Fruit fly (Drosophila melanogaster) whole organism, embryonic: ENCODE results near the gene Ublcp1.

ENCODE experiments used
- CG10274 ChIP-seq: fragments of 200-800 bp; sonication (Bioruptor generic); optimal IDR thresholded peaks from 3 replicates; lab custom pipeline; 2017; ENCODE audit warnings: missing biosample characterization, mild to moderate bottlenecking, missing genetic modification characterization
- CG10959 ChIP-seq: fragments of 200-800 bp; sonication (Bioruptor generic); IDR thresholded peaks from 2 replicates; pipeline ENCODE4 v1.3.6; 2022; ENCODE audit warnings: missing biosample characterization, missing genetic modification characterization
- CG12155 ChIP-seq: fragments of 200-800 bp; sonication (Bioruptor generic); optimal IDR thresholded peaks from 3 replicates; lab custom pipeline; 2016; ENCODE audit warnings: missing biosample characterization, missing genetic modification characterization
- CG13296 ChIP-seq: fragments of 200-800 bp; sonication (Bioruptor generic); optimal IDR thresholded peaks from 3 replicates; lab custom pipeline; 2018; ENCODE audit warnings: missing biosample characterization, mild to moderate bottlenecking, missing genetic modification characterization
- CG14710 ChIP-seq: fragments of 200-800 bp; sonication (Bioruptor generic); optimal IDR thresholded peaks from 3 replicates; lab custom pipeline; 2019; ENCODE audit warnings: missing biosample characterization, mild to moderate bottlenecking, missing genetic modification characterization, moderate library complexity
- CG14860 ChIP-seq: fragments of 200-800 bp; sonication (Bioruptor generic); IDR thresholded peaks from 3 replicates; pipeline ENCODE4 v1.3.6; 2022; ENCODE audit warnings: missing biosample characterization, missing genetic modification characterization; ENCODE audit not compliant: partially characterized antibody
- CG15514 ChIP-seq: fragments of 200-800 bp; sonication (Bioruptor generic); optimal IDR thresholded peaks from 3 replicates; lab custom pipeline; 2017; ENCODE audit warnings: missing biosample characterization, missing genetic modification characterization, mild to moderate bottlenecking, moderate library complexity, missing genetic modification reagents
- CG18599 ChIP-seq: fragments of 200-800 bp; sonication (Bioruptor generic); optimal IDR thresholded peaks from 3 replicates; lab custom pipeline; 2017; ENCODE audit warnings: missing biosample characterization, missing genetic modification characterization, mild to moderate bottlenecking, moderate library complexity, missing genetic modification reagents
- CG2129 ChIP-seq: fragments of 200-800 bp; sonication (Bioruptor generic); IDR thresholded peaks from 2 replicates; pipeline ENCODE4 v1.3.6; 2022; ENCODE audit warnings: missing biosample characterization, missing genetic modification characterization; ENCODE audit not compliant: partially characterized antibody
- CG30431 ChIP-seq: fragments of 200-800 bp; sonication (Bioruptor generic); optimal IDR thresholded peaks from 2 replicates; lab custom pipeline; 2017; ENCODE audit warnings: missing biosample characterization, missing genetic modification characterization
- CG4820 ChIP-seq: fragments of 200-800 bp; sonication (Bioruptor generic); optimal IDR thresholded peaks from 3 replicates; lab custom pipeline; 2016; ENCODE audit warnings: missing biosample characterization, missing genetic modification characterization
- CG6683 ChIP-seq: fragments of 200-800 bp; sonication (Bioruptor generic); optimal IDR thresholded peaks from 2 replicates; lab custom pipeline; 2017; ENCODE audit warnings: missing biosample characterization, mild to moderate bottlenecking, missing genetic modification characterization, missing genetic modification reagents
- CG7786 ChIP-seq: fragments of 200-800 bp; sonication (Bioruptor generic); optimal IDR thresholded peaks from 2 replicates; lab custom pipeline; 2016; ENCODE audit warnings: missing biosample characterization, missing genetic modification characterization
- CG9437 ChIP-seq: fragments of 200-800 bp; sonication (Bioruptor generic); optimal IDR thresholded peaks from 2 replicates; lab custom pipeline; 2018; ENCODE audit warnings: missing biosample characterization, mild to moderate bottlenecking, missing genetic modification characterization
- CoRest ChIP-seq: fragments of 200-800 bp; sonication (Bioruptor generic); optimal IDR thresholded peaks from 3 replicates; lab custom pipeline; 2018; ENCODE audit warnings: missing biosample characterization, mild to moderate bottlenecking, missing genetic modification characterization, moderate library complexity
- Dll ChIP-seq: fragments of 200-800 bp; sonication (Bioruptor generic); IDR thresholded peaks from 4 replicates; pipeline ENCODE4 v1.3.6; 2022; ENCODE audit warnings: missing biosample characterization, missing genetic modification characterization; ENCODE audit not compliant: partially characterized antibody
- Ets97D ChIP-seq: fragments of 200-800 bp; sonication (Bioruptor generic); optimal IDR thresholded peaks from 3 replicates; lab custom pipeline; 2016; ENCODE audit warnings: missing biosample characterization, missing genetic modification characterization
- Fer3 ChIP-seq: fragments of 200-800 bp; sonication (Bioruptor generic); optimal IDR thresholded peaks from 2 replicates; lab custom pipeline; 2018; ENCODE audit warnings: missing biosample characterization, mild to moderate bottlenecking, missing genetic modification characterization, moderate library complexity
- HLH4C ChIP-seq: fragments of 200-800 bp; sonication (Bioruptor generic); IDR thresholded peaks from 3 replicates; pipeline ENCODE4 v1.3.6; 2022; ENCODE audit warnings: missing biosample characterization, missing genetic modification characterization; ENCODE audit not compliant: partially characterized antibody
- Hmr ChIP-seq: fragments of 200-800 bp; sonication (Bioruptor generic); optimal IDR thresholded peaks from 3 replicates; lab custom pipeline; 2017; ENCODE audit warnings: mild to moderate bottlenecking, missing biosample characterization, missing genetic modification reagents, missing genetic modification characterization
- Hr3 ChIP-seq: fragments of 200-800 bp; sonication (Bioruptor generic); optimal IDR thresholded peaks from 3 replicates; lab custom pipeline; 2016; ENCODE audit warnings: missing biosample characterization, missing genetic modification characterization
- Jarid2 ChIP-seq: fragments of 200-800 bp; sonication (Bioruptor generic); optimal IDR thresholded peaks from 3 replicates; lab custom pipeline; 2017; ENCODE audit warnings: mild to moderate bottlenecking, missing biosample characterization, missing genetic modification reagents, missing genetic modification characterization
- Kr ChIP-seq: fragments of 200-800 bp; sonication (Bioruptor generic); optimal IDR thresholded peaks from 2 replicates; lab custom pipeline; 2017; ENCODE audit warnings: missing biosample characterization, mild to moderate bottlenecking, missing genetic modification characterization
- Myb ChIP-seq: fragments of 200-800 bp; sonication (Bioruptor generic); optimal IDR thresholded peaks from 2 replicates; lab custom pipeline; 2016; ENCODE audit warnings: missing biosample characterization, missing genetic modification characterization
- NC2β ChIP-seq: fragments of 200-800 bp; sonication (Bioruptor generic); optimal IDR thresholded peaks from 2 replicates; lab custom pipeline; 2016; ENCODE audit warnings: missing biosample characterization, missing genetic modification characterization
- Nf-YC ChIP-seq: fragments of 200-800 bp; optimal IDR thresholded peaks from 3 replicates; lab custom pipeline; 2019; ENCODE audit warnings: missing biosample characterization, mild to moderate bottlenecking, missing genetic modification characterization, moderate library complexity
- PHDP ChIP-seq: fragments of 200-800 bp; sonication (Bioruptor generic); optimal IDR thresholded peaks from 3 replicates; lab custom pipeline; 2018; ENCODE audit warnings: missing biosample characterization, mild to moderate bottlenecking, missing genetic modification characterization, moderate library complexity
- Six4 ChIP-seq: fragments of 200-800 bp; sonication (Bioruptor generic); optimal IDR thresholded peaks from 2 replicates; lab custom pipeline; 2016; ENCODE audit warnings: missing biosample characterization, missing genetic modification characterization
- Sox102F ChIP-seq: fragments of 200-800 bp; sonication (Bioruptor generic); optimal IDR thresholded peaks from 2 replicates; lab custom pipeline; 2018; ENCODE audit warnings: missing biosample characterization, mild to moderate bottlenecking, missing genetic modification characterization, moderate library complexity
- Vsx1 ChIP-seq: fragments of 200-800 bp; sonication (Bioruptor generic); optimal IDR thresholded peaks from 2 replicates; lab custom pipeline; 2017; ENCODE audit warnings: missing biosample characterization, mild to moderate bottlenecking, missing genetic modification characterization, missing genetic modification reagents
- ato ChIP-seq: fragments of 200-800 bp; sonication (Bioruptor generic); IDR thresholded peaks from 2 replicates; pipeline ENCODE4 v1.3.6; 2022; ENCODE audit warnings: missing biosample characterization, missing genetic modification characterization; ENCODE audit not compliant: partially characterized antibody
- bcd ChIP-seq: fragments of 200-800 bp; sonication (Bioruptor generic); optimal IDR thresholded peaks from 2 replicates; lab custom pipeline; 2017; ENCODE audit warnings: missing biosample characterization, mild to moderate bottlenecking, missing genetic modification characterization
- bowl ChIP-seq: fragments of 200-800 bp; sonication (Bioruptor generic); IDR thresholded peaks from 2 replicates; pipeline ENCODE4 v1.3.6; 2022; ENCODE audit warnings: missing biosample characterization, missing genetic modification characterization
- caup ChIP-seq: fragments of 200-800 bp; sonication (Bioruptor generic); optimal IDR thresholded peaks from 3 replicates; lab custom pipeline; 2017; ENCODE audit warnings: missing biosample characterization, mild to moderate bottlenecking, missing genetic modification characterization, moderate library complexity; ENCODE audit not compliant: severe bottlenecking
- croc ChIP-seq: fragments of 200-800 bp; sonication (Bioruptor generic); conservative IDR thresholded peaks from 3 replicates; pipeline ENCODE4 v1.3.6; 2022; ENCODE audit warnings: missing biosample characterization, missing genetic modification characterization
- dpn ChIP-seq, 2 experiments: fragments of 200-800 bp; sonication (Bioruptor generic); optimal IDR thresholded peaks; 3 replicates each; lab custom pipeline; 2016; ENCODE audit warnings: missing biosample characterization in 2 of 2, missing genetic modification characterization in 2 of 2
- fu2 ChIP-seq: fragments of 200-800 bp; sonication (Bioruptor generic); optimal IDR thresholded peaks from 2 replicates; lab custom pipeline; 2016; ENCODE audit warnings: missing biosample characterization, missing genetic modification characterization
- grau ChIP-seq: fragments of 200-800 bp; optimal IDR thresholded peaks from 3 replicates; lab custom pipeline; 2019; ENCODE audit warnings: missing biosample characterization, mild to moderate bottlenecking, missing genetic modification characterization, moderate library complexity
- gsb ChIP-seq: fragments of 200-800 bp; sonication (Bioruptor generic); IDR thresholded peaks from 2 replicates; pipeline ENCODE4 v1.3.6; 2022; ENCODE audit warnings: missing biosample characterization, missing genetic modification characterization
- hb ChIP-seq: fragments of 200-800 bp; sonication (Bioruptor generic); IDR thresholded peaks from 3 replicates; pipeline ENCODE4 v1.3.6; 2022; ENCODE audit warnings: missing biosample characterization, missing genetic modification characterization; ENCODE audit not compliant: partially characterized antibody
- hbn ChIP-seq: fragments of 200-800 bp; sonication (Bioruptor generic); IDR thresholded peaks from 2 replicates; pipeline ENCODE4 v1.3.6; 2022; ENCODE audit warnings: missing biosample characterization, missing genetic modification characterization; ENCODE audit not compliant: partially characterized antibody
- lilli ChIP-seq: fragments of 200-800 bp; sonication (Bioruptor generic); optimal IDR thresholded peaks from 3 replicates; lab custom pipeline; 2016; ENCODE audit warnings: missing biosample characterization, missing genetic modification characterization
- mirr ChIP-seq: fragments of 200-800 bp; sonication (Bioruptor generic); optimal IDR thresholded peaks from 3 replicates; lab custom pipeline; 2018; ENCODE audit warnings: missing biosample characterization, mild to moderate bottlenecking, missing genetic modification characterization
- prd ChIP-seq, 3 experiments: fragments of >200 bp in 2 of 3; fragments of 200-800 bp in 1 of 3; sonication (Bioruptor generic) in 1 of 3; optimal IDR thresholded peaks in 2 of 3; IDR thresholded peaks in 1 of 3; 2 replicates in 2 of 3; 3 replicates in 1 of 3; pipeline versions ENCODE4 v1.3.6 to Lab custom; 2017 to 2022; ENCODE audit warnings: missing biosample characterization in 1 of 3, missing genetic modification characterization in 1 of 3
- salm ChIP-seq: fragments of 200-800 bp; sonication (Bioruptor generic); optimal IDR thresholded peaks from 2 replicates; lab custom pipeline; 2018; ENCODE audit warnings: missing biosample characterization, mild to moderate bottlenecking, missing genetic modification characterization
- schlank ChIP-seq: fragments of 200-800 bp; sonication (Bioruptor generic); optimal IDR thresholded peaks from 2 replicates; lab custom pipeline; 2018; ENCODE audit warnings: missing biosample characterization, mild to moderate bottlenecking, missing genetic modification characterization
- ttk ChIP-seq: fragments of 200-800 bp; sonication (Bioruptor generic); IDR thresholded peaks from 2 replicates; pipeline ENCODE4 v2.1.2; 2022; ENCODE audit warnings: missing biosample characterization, missing genetic modification characterization
- yki ChIP-seq: fragments of >200 bp; optimal IDR thresholded peaks from 3 replicates; lab custom pipeline; 2018
- zen ChIP-seq: fragments of 200-800 bp; sonication (Bioruptor generic); optimal IDR thresholded peaks from 3 replicates; lab custom pipeline; 2018; ENCODE audit warnings: missing biosample characterization, mild to moderate bottlenecking, missing genetic modification characterization, moderate library complexity
- zf30C ChIP-seq: fragments of 200-800 bp; sonication (Bioruptor generic); optimal IDR thresholded peaks from 3 replicates; lab custom pipeline; 2018; ENCODE audit warnings: missing biosample characterization, mild to moderate bottlenecking, missing genetic modification characterization

Ublcp1 gene

dm6 chr3R:23110724-23111123 lies 49.4 kb downstream of the Ublcp1 start (continued):
- no peak for TF ChIP-seq fu2
- TF ChIP-seq CG30431 (GFP tag; lab: Kevin White, UChicago), result no peak
- TF ChIP-seq croc (GFP tag; lab: Robert Waterston, UW), result no peak
- peak; percentile 19 for TF ChIP-seq grau
- no peak for TF ChIP-seq zf30C (GFP tag; lab: Kevin White, UChicago)
- no peak for TF ChIP-seq CG6683 (GFP tag; lab: Kevin White, UChicago)
- no peak for TF ChIP-seq CG14860 (GFP tag; lab: Robert Waterston, UW)
- no peak for TF ChIP-seq ato (GFP tag; lab: Robert Waterston, UW)
- TF ChIP-seq Ets97D (GFP tag; lab: Kevin White, UChicago), result no peak
- TF ChIP-seq dpn (GFP tag; optimal IDR thresholded peaks at IDR 0.05; lab: Kevin White, UChicago), result no peak
- TF ChIP-seq hbn, result no peak
- no peak for TF ChIP-seq zen (tag; lab: Kevin White, UChicago)
- TF ChIP-seq Dll, result no peak
- TF ChIP-seq CG7786 (GFP tag; lab: Kevin White, UChicago), result no peak
- TF ChIP-seq CG10959, result no peak
- TF ChIP-seq CG4820, result no peak
- no peak for TF ChIP-seq Kr (GFP tag; lab: Kevin White, UChicago)
- no peak for TF ChIP-seq Jarid2
- no peak for TF ChIP-seq salm (tag; lab: Kevin White, UChicago)
- no peak for TF ChIP-seq Sox102F (GFP tag; lab: Kevin White, UChicago)
- peak; percentile 68 for TF ChIP-seq CG18599
- no peak for TF ChIP-seq Hr3 (GFP tag; lab: Kevin White, UChicago)
- no peak for TF ChIP-seq prd (optimal IDR thresholded peaks at IDR 0.05; lab: Kevin White, UChicago)
- TF ChIP-seq prd (GFP tag; IDR thresholded peaks at IDR 0.05; lab: Robert Waterston, UW), result no peak
- no peak for TF ChIP-seq gsb (GFP tag; lab: Robert Waterston, UW)
- no peak for TF ChIP-seq PHDP (tag; lab: Kevin White, UChicago)
- TF ChIP-seq NC2β (GFP tag; lab: Kevin White, UChicago), result no peak
- TF ChIP-seq CG13296 (GFP tag; lab: Kevin White, UChicago), result peak; percentile 1
- TF ChIP-seq bowl, result no peak
- TF ChIP-seq ttk (GFP tag; lab: Robert Waterston, UW), result no peak
- TF ChIP-seq CoRest (tag; lab: Kevin White, UChicago), result peak; percentile 22
- TF ChIP-seq Hmr (GFP tag; lab: Kevin White, UChicago), result peak; percentile 27
- TF ChIP-seq CG10274 (GFP tag; lab: Kevin White, UChicago), result no peak
- TF ChIP-seq bcd (GFP tag; lab: Kevin White, UChicago), result peak; percentile 30
- TF ChIP-seq hb (GFP tag; lab: Robert Waterston, UW), result no peak
- peak; percentile 12 for TF ChIP-seq Nf-YC
- TF ChIP-seq yki (lab: Kevin White, UChicago), result no peak
- no peak for TF ChIP-seq lilli (GFP tag; lab: Kevin White, UChicago)
- TF ChIP-seq Fer3 (tag; lab: Kevin White, UChicago), result peak; percentile 41
- no peak for TF ChIP-seq CG15514
- no peak for TF ChIP-seq Myb
- no peak for TF ChIP-seq Six4 (GFP tag; lab: Kevin White, UChicago)
- no peak for TF ChIP-seq schlank (tag; lab: Kevin White, UChicago)
- no peak for TF ChIP-seq CG12155
- TF ChIP-seq HLH4C (GFP tag; lab: Robert Waterston, UW), result no peak
- TF ChIP-seq CG9437 (GFP tag; lab: Kevin White, UChicago), result no peak
- no peak for TF ChIP-seq Vsx1
- TF ChIP-seq caup (GFP tag; lab: Kevin White, UChicago), result no peak
- TF ChIP-seq CG14710 (tag; lab: Kevin White, UChicago), result no peak
- no peak for TF ChIP-seq mirr (GFP tag; lab: Kevin White, UChicago)
- TF ChIP-seq CG2129 (GFP tag; lab: Robert Waterston, UW), result no peak
